Fruit fly (Drosophila melanogaster): ENCODE measurements around the gene CG8043.

CG8043 gene

DNA sequence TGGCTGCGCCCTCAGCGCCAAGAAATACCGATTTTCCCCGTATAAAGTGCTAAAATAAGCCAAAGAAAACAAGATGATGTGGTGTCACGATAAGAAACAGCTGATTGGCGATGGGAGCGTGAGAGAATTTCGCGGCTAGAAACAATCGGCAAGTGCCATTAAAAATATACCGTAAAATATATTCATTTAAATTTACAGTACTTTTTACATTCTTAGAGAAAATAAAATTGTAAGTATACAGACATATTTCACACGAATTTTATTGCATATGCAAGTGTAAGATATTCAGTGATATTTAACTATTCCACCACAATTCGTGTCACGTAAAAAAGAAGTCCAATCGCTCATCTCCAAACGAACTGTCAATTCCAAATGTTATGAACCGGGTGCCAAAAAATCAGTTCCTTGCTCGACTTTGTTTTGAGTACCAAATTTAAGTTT is at the start of gene CG8043, which contains the start of the genes Unc50 and CG11755 (continued):
- TF ChIP-seq D (optimal IDR thresholded peaks at IDR 0.05), result no peak
- TF ChIP-seq D (GFP tag; optimal IDR thresholded peaks at IDR 0.05), result peak; percentile 42
- TF ChIP-seq CG11247 (GFP tag; IDR thresholded peaks at IDR 0.05), result peak; percentile 57; the same call in 1 of the 2 replicates
- peak; percentile 66; the same call in 2 of the 3 replicates for TF ChIP-seq Mrtf (GFP tag; IDR thresholded peaks at IDR 0.05)
- no peak for TF ChIP-seq Tbp (GFP tag; optimal IDR thresholded peaks at IDR 0.05)
- TF ChIP-seq lola (GFP tag; optimal IDR thresholded peaks at IDR 0.05), result peak in 1 of 3 experiments; percentile 82
- peak; percentile 69 for TF ChIP-seq gsb-n (tag; optimal IDR thresholded peaks at IDR 0.05)
- TF ChIP-seq ems (GFP tag; optimal IDR thresholded peaks at IDR 0.05), result peak; percentile 47
- TF ChIP-seq CG17568 (GFP tag; optimal IDR thresholded peaks at IDR 0.05), result peak; percentile 31
- peak; percentile 48 for TF ChIP-seq CG3065 (GFP tag; optimal IDR thresholded peaks at IDR 0.05)
- TF ChIP-seq dysf (GFP tag; IDR thresholded peaks at IDR 0.05), result peak; percentile 86
- TF ChIP-seq pnt (GFP tag; optimal IDR thresholded peaks at IDR 0.05), result peak; percentile 52
- TF ChIP-seq emc (GFP tag; optimal IDR thresholded peaks at IDR 0.05), result peak; percentile 20
- TF ChIP-seq CG17328 (GFP tag; IDR thresholded peaks at IDR 0.05), result 0 out of 2 replicates have a peak, but pooled peaks have one; percentile 7
- no peak for TF ChIP-seq otp (GFP tag; IDR thresholded peaks at IDR 0.05)
- no peak for TF ChIP-seq gce (GFP tag; IDR thresholded peaks at IDR 0.05)
- peak; percentile 14 for TF ChIP-seq ac (GFP tag; optimal IDR thresholded peaks at IDR 0.05)
- TF ChIP-seq Oli (tag; optimal IDR thresholded peaks at IDR 0.05), result peak; percentile 64
- peak; percentile 73 for TF ChIP-seq sisA (GFP tag; IDR thresholded peaks at IDR 0.05)
- TF ChIP-seq Atf3 (GFP tag; optimal IDR thresholded peaks at IDR 0.05), result peak; percentile 23
- peak; percentile 83 for TF ChIP-seq CG6272 (GFP tag; IDR thresholded peaks at IDR 0.05)
- peak; percentile 82 for TF ChIP-seq lmd (GFP tag; IDR thresholded peaks at IDR 0.05)
- TF ChIP-seq CG11456 (GFP tag; IDR thresholded peaks at IDR 0.05), result peak; percentile 81
- TF ChIP-seq YL-1 (GFP tag; optimal IDR thresholded peaks at IDR 0.05), result peak; percentile 71
- TF ChIP-seq mam (GFP tag; optimal IDR thresholded peaks at IDR 0.05), result peak; percentile 73
- no peak for TF ChIP-seq PHDP (tag; optimal IDR thresholded peaks at IDR 0.05)
- peak; percentile 48; the same call in 1 of the 2 replicates for TF ChIP-seq seq (GFP tag; IDR thresholded peaks at IDR 0.05)
- no peak for TF ChIP-seq bowl (GFP tag; IDR thresholded peaks at IDR 0.05)
- TF ChIP-seq CG3281 (GFP tag; optimal IDR thresholded peaks at IDR 0.05), result peak; percentile 71
- no peak for TF ChIP-seq exex (tag; optimal IDR thresholded peaks at IDR 0.05)
- peak; percentile 88 for TF ChIP-seq Sin3A (optimal IDR thresholded peaks at IDR 0.05)
- peak; percentile 53 for TF ChIP-seq CG15011 (GFP tag; optimal IDR thresholded peaks at IDR 0.05)
- peak; percentile 41 for TF ChIP-seq Dad (GFP tag; optimal IDR thresholded peaks at IDR 0.05)
- peak; percentile 92 for TF ChIP-seq CG6791 (GFP tag; IDR thresholded peaks at IDR 0.05; ENCODE audit: partially characterized antibody)
- peak; percentile 84; the same call in 1 of the 2 replicates for TF ChIP-seq tna (GFP tag; IDR thresholded peaks at IDR 0.05; ENCODE audit: partially characterized antibody)
- peak; percentile 51 for TF ChIP-seq Deaf1 (tag; optimal IDR thresholded peaks at IDR 0.05)
- peak; percentile 77 for TF ChIP-seq nerfin-1 (tag; optimal IDR thresholded peaks at IDR 0.05)
- peak; percentile 76 for TF ChIP-seq Mad (GFP tag; optimal IDR thresholded peaks at IDR 0.05)
- peak; percentile 1 for TF ChIP-seq CG4707 (GFP tag; optimal IDR thresholded peaks at IDR 0.05)
- peak; percentile 47 for TF ChIP-seq odd (GFP tag; optimal IDR thresholded peaks at IDR 0.05)
- peak; percentile 69 for TF ChIP-seq HLH54F (GFP tag; optimal IDR thresholded peaks at IDR 0.05)
- TF ChIP-seq pho (GFP tag; optimal IDR thresholded peaks at IDR 0.05), result peak; percentile 71
- TF ChIP-seq CG31388 (GFP tag; optimal IDR thresholded peaks at IDR 0.05), result peak; percentile 30
- TF ChIP-seq sim (GFP tag; IDR thresholded peaks at IDR 0.05), result no peak
- TF ChIP-seq crol (GFP tag; IDR thresholded peaks at IDR 0.05), result no peak
- peak; percentile 74; the same call in 1 of the 2 replicates for TF ChIP-seq klu (GFP tag; IDR thresholded peaks at IDR 0.05)
- 0 out of 3 replicates have a peak, but pooled peaks have one; percentile 32 for TF ChIP-seq ken (GFP tag; IDR thresholded peaks at IDR 0.05)
- peak; percentile 76 for TF ChIP-seq cas (GFP tag; IDR thresholded peaks at IDR 0.05)
- TF ChIP-seq Atf-2 (GFP tag; optimal IDR thresholded peaks at IDR 0.05), result peak; percentile 53
- no peak for TF ChIP-seq pita (GFP tag; optimal IDR thresholded peaks at IDR 0.05)
- no peak for TF ChIP-seq MTF-1 (GFP tag; optimal IDR thresholded peaks at IDR 0.05; ENCODE audit: borderline replicate concordance)
- peak; percentile 32 for TF ChIP-seq CG2202 (tag; optimal IDR thresholded peaks at IDR 0.05)
